Worm (Caenorhabditis elegans): Measurements from ENCODE around the gene F28H6.4.

- TF ChIP-seq W03F9.2 (tag; optimal IDR thresholded peaks at IDR 0.05) (peak; percentile 23), him-1 (tag; optimal IDR thresholded peaks at IDR 0.05) (no peak), dao-5 (tag; optimal IDR thresholded peaks at IDR 0.05) (no peak)
Observed at ce11 chrX:14134883-14135282, 7.2 kb downstream of the F28H6.4 start.

Data from whole organism, L4/young adult.